Worm (Caenorhabditis elegans): Measurements from ENCODE around the gene gsp-2.

DNA sequence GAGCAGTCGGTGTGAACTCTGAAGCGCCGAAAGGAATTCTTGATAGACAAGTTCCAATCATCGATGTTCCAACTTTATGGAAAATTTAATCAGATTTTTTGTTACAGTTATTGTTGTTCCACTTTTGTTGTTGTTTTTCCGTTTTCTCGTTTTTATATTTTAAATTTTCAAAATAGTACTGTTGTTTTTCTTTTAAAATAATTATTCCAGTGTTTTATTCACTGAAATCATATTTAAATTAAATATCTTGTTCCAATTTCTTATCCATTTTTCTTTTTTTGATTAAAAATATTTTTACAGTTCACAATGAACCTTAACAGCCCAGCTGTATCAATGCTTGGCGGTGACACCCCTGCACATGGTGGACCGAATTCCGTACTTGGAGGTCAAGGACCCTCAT lies 47.3 kb downstream of the gsp-2 start, which contains the start of gene tbp-1:
- no peak for TF ChIP-seq him-1 (tag; optimal IDR thresholded peaks at IDR 0.05)
- TF ChIP-seq W03F9.2 (tag; optimal IDR thresholded peaks at IDR 0.05): no peak

Data from whole organism, L4/young adult.